Fruit fly (Drosophila melanogaster): ENCODE data around the gene CG32264.

The CG32264 gene

dm6 chr3L:3809943-3810342 lies 3.7 kb upstream of the CG32264 start, which contains the start of gene CG32262 (continued):
- TF ChIP-seq phol (tag; optimal IDR thresholded peaks at IDR 0.05) (no peak), Mad (GFP tag; optimal IDR thresholded peaks at IDR 0.05) (no peak), row (GFP tag; IDR thresholded peaks at IDR 0.05) (peak; percentile 65), Hr78 (GFP tag; optimal IDR thresholded peaks at IDR 0.05) (no peak), Dref (GFP tag; IDR thresholded peaks at IDR 0.05) (peak; percentile 84), mirr (GFP tag; optimal IDR thresholded peaks at IDR 0.05) (peak; percentile 5), CG6791 (GFP tag; IDR thresholded peaks at IDR 0.05; ENCODE audit: partially characterized antibody) (peak; percentile 72), pnt (GFP tag; optimal IDR thresholded peaks at IDR 0.05) (no peak), Stat92E (GFP tag; optimal IDR thresholded peaks at IDR 0.05) (peak in 1 of 3 experiments; percentile 35), hb (GFP tag; IDR thresholded peaks at IDR 0.05; ENCODE audit: partially characterized antibody) (peak; percentile 51; the same call in 1 of the 3 replicates), B-H2 (GFP tag; optimal IDR thresholded peaks at IDR 0.05) (peak; percentile 13), sens-2 (GFP tag; IDR thresholded peaks at IDR 0.05) (no peak), Dp (GFP tag; optimal IDR thresholded peaks at IDR 0.05) (peak; percentile 85), Scr (GFP tag; IDR thresholded peaks at IDR 0.05; ENCODE audit: partially characterized antibody) (peak; percentile 61), Antp (GFP tag; optimal IDR thresholded peaks at IDR 0.05) (no peak), yki (optimal IDR thresholded peaks at IDR 0.05) (no peak), Sry-δ (GFP tag; optimal IDR thresholded peaks at IDR 0.05) (peak; percentile 82), Deaf1 (tag; optimal IDR thresholded peaks at IDR 0.05) (peak; percentile 58), CG18011 (GFP tag; optimal IDR thresholded peaks at IDR 0.05) (peak; percentile 92), Eip74EF (GFP tag; optimal IDR thresholded peaks at IDR 0.05) (peak in 1 of 2 experiments; percentile 30), bbx (GFP tag; IDR thresholded peaks at IDR 0.05; ENCODE audit: partially characterized antibody) (peak; percentile 70), MTF-1 (GFP tag; optimal IDR thresholded peaks at IDR 0.05; ENCODE audit: borderline replicate concordance) (peak; percentile 80), bcd (GFP tag; optimal IDR thresholded peaks at IDR 0.05) (no peak), ci (GFP tag; IDR thresholded peaks at IDR 0.05) (0 out of 3 replicates have a peak, but pooled peaks have one; percentile 29), hbn (GFP tag; IDR thresholded peaks at IDR 0.05; ENCODE audit: partially characterized antibody) (peak; percentile 63), nmo (GFP tag; optimal IDR thresholded peaks at IDR 0.05) (no peak), grau (tag; optimal IDR thresholded peaks at IDR 0.05) (peak; percentile 85), NK7.1 (GFP tag; optimal IDR thresholded peaks at IDR 0.05) (no peak), CG1603 (tag; optimal IDR thresholded peaks at IDR 0.05) (peak; percentile 29), tna (GFP tag; IDR thresholded peaks at IDR 0.05; ENCODE audit: partially characterized antibody) (peak; percentile 72), Myb (GFP tag; optimal IDR thresholded peaks at IDR 0.05) (peak; percentile 30), crol (GFP tag; IDR thresholded peaks at IDR 0.05) (peak; percentile 91)

- TF ChIP-seq Fer2 (tag; optimal IDR thresholded peaks at IDR 0.05) (peak; percentile 19), Dp (GFP tag; optimal IDR thresholded peaks at IDR 0.05) (no peak), CG3163 (GFP tag; optimal IDR thresholded peaks at IDR 0.05) (peak; percentile 56), CG17912 (GFP tag; optimal IDR thresholded peaks at IDR 0.05) (no peak), pfk (GFP tag; optimal IDR thresholded peaks at IDR 0.05) (no peak), jigr1 (GFP tag; IDR thresholded peaks at IDR 0.05) (no peak), nau (GFP tag; optimal IDR thresholded peaks at IDR 0.05) (peak; percentile 40), CG12299 (tag; optimal IDR thresholded peaks at IDR 0.05) (peak; percentile 49), Poxn (GFP tag; IDR thresholded peaks at IDR 0.05) (peak; percentile 49; the same call in 1 of the 2 replicates), CG17802 (tag; optimal IDR thresholded peaks at IDR 0.05) (no peak), CG11560 (tag; IDR thresholded peaks at IDR 0.05) (0 out of 3 replicates have a peak, but pooled peaks have one; percentile 45), grn (GFP tag; optimal IDR thresholded peaks at IDR 0.05) (no peak), GATAe (GFP tag; conservative IDR thresholded peaks at IDR 0.05) (no peak), dm (GFP tag; optimal IDR thresholded peaks at IDR 0.05) (peak; percentile 64), CG12769 (tag; optimal IDR thresholded peaks at IDR 0.05) (peak; percentile 92), YL-1 (GFP tag; optimal IDR thresholded peaks at IDR 0.05) (peak; percentile 14), usp (GFP tag; optimal IDR thresholded peaks at IDR 0.05) (no peak), Doc2 (GFP tag; IDR thresholded peaks at IDR 0.05) (peak; percentile 48; the same call in 1 of the 2 replicates), CG4282 (GFP tag; optimal IDR thresholded peaks at IDR 0.05) (peak; percentile 41), Dip2 (GFP tag; IDR thresholded peaks at IDR 0.05) (peak; percentile 26; the same call in 1 of the 2 replicates)
Measured at dm6 chr3L:3802677-3803076, 3.6 kb downstream of the CG32264 start.
